Fruit fly (Drosophila melanogaster): ENCODE results near the gene CG3842.

Gene CG3842

DNA sequence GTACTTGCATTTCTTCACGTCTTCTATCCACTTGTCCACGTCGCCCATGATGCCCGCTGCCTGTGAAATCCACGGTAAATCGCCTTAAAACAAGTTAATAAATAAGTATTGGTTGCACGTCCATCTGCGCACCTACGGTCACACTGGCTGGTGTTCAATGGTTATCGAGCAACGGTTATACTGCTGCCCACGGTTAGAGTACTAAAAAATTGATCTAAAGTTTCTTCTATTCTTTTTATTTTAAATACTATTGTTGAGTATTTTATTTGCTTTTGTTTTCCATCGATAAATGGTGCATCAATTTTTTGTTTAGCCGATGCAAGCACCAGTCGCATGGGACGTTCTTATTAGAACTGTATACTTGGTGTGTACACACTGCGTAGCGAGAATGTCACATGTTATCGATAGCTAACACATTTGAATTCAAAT, 35.2 kb downstream of the CG3842 start, which contains the start of gene PpV (continued):
- no peak for TF ChIP-seq Sox102F (GFP tag; optimal IDR thresholded peaks at IDR 0.05)
- no peak for TF ChIP-seq Antp (GFP tag; optimal IDR thresholded peaks at IDR 0.05)
- TF ChIP-seq CG3847 (GFP tag; IDR thresholded peaks at IDR 0.05), result peak; percentile 68
- TF ChIP-seq CG17802 (tag; optimal IDR thresholded peaks at IDR 0.05), result no peak
- TF ChIP-seq E2f2 (GFP tag; IDR thresholded peaks at IDR 0.05), result peak; percentile 93
- TF ChIP-seq CG2202 (tag; optimal IDR thresholded peaks at IDR 0.05), result no peak
- TF ChIP-seq twi (tag; optimal IDR thresholded peaks at IDR 0.05), result no peak
- no peak for TF ChIP-seq CG10147 (GFP tag; optimal IDR thresholded peaks at IDR 0.05)
- TF ChIP-seq CG11398 (GFP tag; optimal IDR thresholded peaks at IDR 0.05), result no peak
- peak; percentile 72 for TF ChIP-seq Opbp (GFP tag; IDR thresholded peaks at IDR 0.05; ENCODE audit: partially characterized antibody)
- no peak for TF ChIP-seq CG10321 (GFP tag; IDR thresholded peaks at IDR 0.05)
- no peak for TF ChIP-seq CG7372 (GFP tag; IDR thresholded peaks at IDR 0.05)
- TF ChIP-seq Mrtf (GFP tag; IDR thresholded peaks at IDR 0.05), result no peak
- TF ChIP-seq CG18599 (GFP tag; optimal IDR thresholded peaks at IDR 0.05), result peak; percentile 37
- peak; percentile 82 for TF ChIP-seq Ets97D (GFP tag; optimal IDR thresholded peaks at IDR 0.05)
- TF ChIP-seq Blimp-1 (GFP tag; optimal IDR thresholded peaks at IDR 0.05), result no peak
- TF ChIP-seq ind (GFP tag; optimal IDR thresholded peaks at IDR 0.05), result no peak
- TF ChIP-seq zf30C (GFP tag; optimal IDR thresholded peaks at IDR 0.05), result no peak
- TF ChIP-seq toy (GFP tag; IDR thresholded peaks at IDR 0.05), result no peak
- no peak for TF ChIP-seq cas (GFP tag; IDR thresholded peaks at IDR 0.05)
- TF ChIP-seq knrl (GFP tag; IDR thresholded peaks at IDR 0.05; ENCODE audit: partially characterized antibody), result peak; percentile 52; the same call in 1 of the 3 replicates
- no peak for TF ChIP-seq gcm2 (GFP tag; optimal IDR thresholded peaks at IDR 0.05)
- TF ChIP-seq CG8765 (GFP tag; IDR thresholded peaks at IDR 0.05), result no peak
- TF ChIP-seq CG3163 (GFP tag; optimal IDR thresholded peaks at IDR 0.05), result no peak
- no peak for TF ChIP-seq Fer3 (tag; optimal IDR thresholded peaks at IDR 0.05)
- TF ChIP-seq bab2 (GFP tag; optimal IDR thresholded peaks at IDR 0.05), result no peak
- no peak for TF ChIP-seq mirr (GFP tag; optimal IDR thresholded peaks at IDR 0.05)
- no peak for TF ChIP-seq ATbp (GFP tag; optimal IDR thresholded peaks at IDR 0.05)
- TF ChIP-seq CG1024 (GFP tag; IDR thresholded peaks at IDR 0.05), result no peak
- TF ChIP-seq sc (optimal IDR thresholded peaks at IDR 0.05), result no peak
- no peak for TF ChIP-seq sc (GFP tag; optimal IDR thresholded peaks at IDR 0.05)
- no peak for TF ChIP-seq CG7839 (tag; optimal IDR thresholded peaks at IDR 0.05)
- TF ChIP-seq CG7271 (tag; optimal IDR thresholded peaks at IDR 0.05), result no peak
- peak; percentile 6 for TF ChIP-seq slou (GFP tag; optimal IDR thresholded peaks at IDR 0.05)
- no peak for TF ChIP-seq Ptx1 (GFP tag; IDR thresholded peaks at IDR 0.05)
- TF ChIP-seq CG9609 (GFP tag; optimal IDR thresholded peaks at IDR 0.05), result no peak
- no peak for TF ChIP-seq Gug (GFP tag; IDR thresholded peaks at IDR 0.05)
- TF ChIP-seq CG9215 (GFP tag; IDR thresholded peaks at IDR 0.05), result no peak
- TF ChIP-seq CrebB (tag; optimal IDR thresholded peaks at IDR 0.05), result no peak
- no peak for TF ChIP-seq CG4282 (GFP tag; optimal IDR thresholded peaks at IDR 0.05)
- peak; percentile 31; the same call in 1 of the 2 replicates for TF ChIP-seq CG31441 (GFP tag; IDR thresholded peaks at IDR 0.05)
- no peak for TF ChIP-seq CG17912 (GFP tag; optimal IDR thresholded peaks at IDR 0.05)
- TF ChIP-seq CG11093 (GFP tag; IDR thresholded peaks at IDR 0.05), result no peak
- TF ChIP-seq CG11247 (GFP tag; IDR thresholded peaks at IDR 0.05), result no peak
- peak; percentile 24 for TF ChIP-seq dm (GFP tag; optimal IDR thresholded peaks at IDR 0.05)
- no peak for TF ChIP-seq Taf1 (GFP tag; IDR thresholded peaks at IDR 0.05)
- no peak for TF ChIP-seq Dad (GFP tag; optimal IDR thresholded peaks at IDR 0.05)
- no peak for TF ChIP-seq CG12299 (tag; optimal IDR thresholded peaks at IDR 0.05)
- no peak for TF ChIP-seq z (GFP tag; IDR thresholded peaks at IDR 0.05)
- no peak for TF ChIP-seq CG7745 (tag; optimal IDR thresholded peaks at IDR 0.05)
- no peak for TF ChIP-seq bowl (GFP tag; IDR thresholded peaks at IDR 0.05)
- TF ChIP-seq CG17829 (tag; optimal IDR thresholded peaks at IDR 0.05), result peak; percentile 30
- TF ChIP-seq CG4424 (GFP tag; optimal IDR thresholded peaks at IDR 0.05), result no peak

Measured in whole organism, embryonic.